Fruit fly (Drosophila melanogaster) whole organism, wandering third instar larva: ENCODE measurements around the gene Cpsf5.
A peak's percentile ranks its signal among the peaks of the same experiment; 100 is the strongest.

ENCODE experiments used
- Abd-B ChIP-seq: fragments of >200 bp; optimal IDR thresholded peaks from 2 replicates; lab custom pipeline; 2017; ENCODE audit warnings: missing biosample characterization, missing genetic modification characterization
- CG32264 ChIP-seq: fragments of 200-800 bp; sonication (Bioruptor generic); optimal IDR thresholded peaks from 2 replicates; lab custom pipeline; 2016; ENCODE audit warnings: missing biosample characterization, missing genetic modification characterization
- CG9705 ChIP-seq: fragments of 200-800 bp; sonication (Bioruptor generic); optimal IDR thresholded peaks from 2 replicates; lab custom pipeline; 2018; ENCODE audit warnings: missing biosample characterization, mild to moderate bottlenecking, missing genetic modification characterization
- CrebA ChIP-seq: fragments of 200-800 bp; sonication (Bioruptor generic); optimal IDR thresholded peaks from 2 replicates; lab custom pipeline; 2016; ENCODE audit warnings: missing biosample characterization, mild to moderate bottlenecking, missing genetic modification characterization, borderline replicate concordance
- Dfd ChIP-seq: fragments of >200 bp; optimal IDR thresholded peaks from 2 replicates; lab custom pipeline; 2017; ENCODE audit warnings: missing biosample characterization, missing genetic modification characterization
- Dif ChIP-seq: fragments of 200-275, 200-300 bp; sonication (Bioruptor generic); optimal IDR thresholded peaks from 2 replicates; lab custom pipeline; 2018; ENCODE audit warnings: missing biosample characterization, missing genetic modification characterization; ENCODE audit not compliant: partially characterized antibody
- GATAd ChIP-seq: sonication (Bioruptor generic); optimal IDR thresholded peaks from 2 replicates; lab custom pipeline; 2016; ENCODE audit warnings: missing biosample characterization, missing genetic modification characterization
- HLH106 ChIP-seq: fragments of 200-800 bp; optimal IDR thresholded peaks from 3 replicates; lab custom pipeline; 2019; ENCODE audit warnings: missing biosample characterization, mild to moderate bottlenecking, missing genetic modification characterization, moderate library complexity
- Hnf4 ChIP-seq: fragments of 200-800 bp; sonication (Bioruptor generic); optimal IDR thresholded peaks from 2 replicates; lab custom pipeline; 2016; ENCODE audit warnings: missing biosample characterization, mild to moderate bottlenecking, missing genetic modification characterization
- Hr78 ChIP-seq: fragments of >200 bp; optimal IDR thresholded peaks from 2 replicates; lab custom pipeline; 2017; ENCODE audit warnings: missing biosample characterization, missing genetic modification characterization
- Hr83 ChIP-seq: fragments of 200-300 bp; sonication (Bioruptor generic); optimal IDR thresholded peaks from 2 replicates; lab custom pipeline; 2016; ENCODE audit warnings: missing biosample characterization, mild to moderate bottlenecking, missing genetic modification characterization, moderate library complexity; ENCODE audit not compliant: poor library complexity, severe bottlenecking
- Jra ChIP-seq: sonication (Bioruptor generic); optimal IDR thresholded peaks from 2 replicates; lab custom pipeline; 2016; ENCODE audit warnings: missing biosample characterization, missing genetic modification characterization
- Mio ChIP-seq: sonication (Bioruptor generic); optimal IDR thresholded peaks from 2 replicates; lab custom pipeline; 2016; ENCODE audit warnings: missing biosample characterization, missing genetic modification characterization
- Myc ChIP-seq: fragments of >200 bp; optimal IDR thresholded peaks from 2 replicates; lab custom pipeline; 2017
- N ChIP-seq: fragments of >200 bp; optimal IDR thresholded peaks from 2 replicates; lab custom pipeline; 2018; ENCODE audit warnings: missing biosample characterization, missing external identifiers, missing genetic modification characterization
- OdsH ChIP-seq: fragments of 200-800 bp; sonication (Bioruptor generic); optimal IDR thresholded peaks from 2 replicates; lab custom pipeline; 2016; ENCODE audit warnings: missing biosample characterization, mild to moderate bottlenecking, missing genetic modification characterization
- Rel ChIP-seq, 2 experiments: fragments of 200-800 bp; sonication (Bioruptor generic) in 1 of 2; optimal IDR thresholded peaks; 2 replicates in 1 of 2; 3 replicates in 1 of 2; lab custom pipeline; 2016 to 2019; ENCODE audit warnings: mild to moderate bottlenecking in 2 of 2, missing biosample characterization in 2 of 2, missing genetic modification characterization in 2 of 2, moderate library complexity in 1 of 2
- Sp1 ChIP-seq: fragments of 200-800 bp; sonication (Bioruptor generic); optimal IDR thresholded peaks from 3 replicates; lab custom pipeline; 2019; ENCODE audit warnings: missing biosample characterization, mild to moderate bottlenecking, missing genetic modification characterization, moderate library complexity
- Vsx2 ChIP-seq: fragments of 200-300, 225-300 bp; sonication (Bioruptor generic); optimal IDR thresholded peaks from 2 replicates; lab custom pipeline; 2018; ENCODE audit warnings: missing biosample characterization, missing genetic modification characterization; ENCODE audit not compliant: partially characterized antibody
- br ChIP-seq: fragments of 200-800 bp; sonication (Bioruptor generic); optimal IDR thresholded peaks from 2 replicates; lab custom pipeline; 2016; ENCODE audit warnings: missing biosample characterization, missing genetic modification characterization
- brk ChIP-seq: fragments of 200-800 bp; sonication (Bioruptor generic); optimal IDR thresholded peaks from 2 replicates; lab custom pipeline; 2016; ENCODE audit warnings: missing biosample characterization, mild to moderate bottlenecking, missing genetic modification characterization
- dl ChIP-seq, 2 experiments: fragments of 175-275, 200-275 bp in 1 of 2; fragments of 200-275 bp in 1 of 2; sonication (Bioruptor generic); optimal IDR thresholded peaks; lab custom pipeline; 2018; ENCODE audit warnings: mild to moderate bottlenecking in 2 of 2, missing biosample characterization in 2 of 2, missing genetic modification characterization in 2 of 2, moderate library complexity in 2 of 2; ENCODE audit not compliant: partially characterized antibody in 2 of 2, insufficient read depth in 1 of 2
- dmrt93B ChIP-seq: fragments of 200-800 bp; sonication (Bioruptor generic); optimal IDR thresholded peaks from 2 replicates; lab custom pipeline; 2018; ENCODE audit warnings: missing biosample characterization, mild to moderate bottlenecking, missing genetic modification characterization
- dsf ChIP-seq: sonication (Bioruptor generic); optimal IDR thresholded peaks from 2 replicates; lab custom pipeline; 2016; ENCODE audit warnings: missing biosample characterization, missing genetic modification characterization, borderline replicate concordance
- ey ChIP-seq: fragments of 200-800 bp; sonication (Bioruptor generic); optimal IDR thresholded peaks from 2 replicates; lab custom pipeline; 2016; ENCODE audit warnings: missing biosample characterization, missing genetic modification characterization
- foxo ChIP-seq, 2 experiments: fragments of 200-800 bp; sonication (Bioruptor generic); optimal IDR thresholded peaks; 2 replicates in 1 of 2; 3 replicates in 1 of 2; lab custom pipeline; 2016 to 2017; ENCODE audit warnings: missing biosample characterization in 2 of 2, missing genetic modification characterization in 2 of 2
- fru ChIP-seq: fragments of 200-800 bp; sonication (Bioruptor generic); optimal IDR thresholded peaks from 3 replicates; lab custom pipeline; 2016; ENCODE audit warnings: missing biosample characterization, mild to moderate bottlenecking, missing genetic modification characterization
- h ChIP-seq: fragments of 200-800 bp; sonication (Bioruptor generic); optimal IDR thresholded peaks from 3 replicates; lab custom pipeline; 2016; ENCODE audit warnings: missing biosample characterization, mild to moderate bottlenecking, missing genetic modification characterization
- jim ChIP-seq: fragments of 175-275, 200-325 bp; sonication (Bioruptor generic); optimal IDR thresholded peaks from 2 replicates; lab custom pipeline; 2016; ENCODE audit warnings: missing biosample characterization, mild to moderate bottlenecking, missing genetic modification characterization
- lola ChIP-seq: fragments of >200 bp; optimal IDR thresholded peaks from 2 replicates; lab custom pipeline; 2017; ENCODE audit warnings: missing biosample characterization, missing genetic modification characterization
- pan ChIP-seq: fragments of >200 bp; optimal IDR thresholded peaks from 2 replicates; lab custom pipeline; 2017
- psq ChIP-seq: fragments of 200-800 bp; sonication (Bioruptor generic); optimal IDR thresholded peaks from 3 replicates; lab custom pipeline; 2017; ENCODE audit warnings: missing biosample characterization, mild to moderate bottlenecking, missing genetic modification characterization, moderate library complexity
- rgr ChIP-seq: fragments of 200-800 bp; sonication (Bioruptor generic); optimal IDR thresholded peaks from 3 replicates; lab custom pipeline; 2016; ENCODE audit warnings: missing biosample characterization, mild to moderate bottlenecking, missing genetic modification characterization
- sage ChIP-seq: fragments of 200-800 bp; sonication (Bioruptor generic); optimal IDR thresholded peaks from 2 replicates; lab custom pipeline; 2016; ENCODE audit warnings: missing biosample characterization, mild to moderate bottlenecking, missing genetic modification characterization
- sv ChIP-seq: fragments of 200-800 bp; sonication (Bioruptor generic); optimal IDR thresholded peaks from 3 replicates; lab custom pipeline; 2016; ENCODE audit warnings: missing biosample characterization, missing genetic modification characterization
- tai ChIP-seq: sonication (Bioruptor generic); optimal IDR thresholded peaks from 2 replicates; lab custom pipeline; 2016; ENCODE audit warnings: missing biosample characterization, missing genetic modification characterization
- usp ChIP-seq: fragments of >200 bp; optimal IDR thresholded peaks from 2 replicates; lab custom pipeline; 2017; ENCODE audit warnings: missing biosample characterization, missing genetic modification characterization
- woc ChIP-seq: sonication (Bioruptor generic); optimal IDR thresholded peaks from 2 replicates; lab custom pipeline; 2016; ENCODE audit warnings: missing biosample characterization, mild to moderate bottlenecking, missing genetic modification characterization

Cpsf5 gene

dm6 chr3L:9457619-9458092, 46.8 kb downstream of the Cpsf5 start, which contains the start of gene CG3437 (continued):
- TF ChIP-seq br (GFP tag; lab: Kevin White, UChicago) (peak; percentile 99), usp (GFP tag; lab: Kevin White, UChicago) (no peak), Hnf4 (peak; percentile 99), lola (GFP tag; lab: Kevin White, UChicago) (no peak), dl (GFP tag; optimal IDR thresholded peaks at IDR 0.05; lab: Kevin White, UChicago; ENCODE audit: insufficient read depth in 1 of 2, partially characterized antibody in 2 of 2) (no peak), Hr78 (no peak), sage (GFP tag; lab: Kevin White, UChicago) (peak; percentile 98), psq (peak; percentile 97), Vsx2 (GFP tag; lab: Kevin White, UChicago) (no peak), rgr (GFP tag; lab: Kevin White, UChicago) (peak; percentile 100), jim (GFP tag; lab: Kevin White, UChicago) (peak; percentile 91), Abd-B (no peak)
- TF ChIP-seq, all 38 proteins: peak for 26

dm6 chr3L:9460775-9461491, 50.1 kb downstream of the Cpsf5 start, which contains the start of the genes CG3434 and CG44838:
CG3434 (minus strand) TSS chr3L:9460799.
CG44838 (plus strand) TSS chr3L:9461050.
- TF ChIP-seq CrebA (no peak), sv (GFP tag; lab: Kevin White, UChicago) (peak; percentile 84), dl (GFP tag; optimal IDR thresholded peaks at IDR 0.05; lab: Kevin White, UChicago; ENCODE audit: insufficient read depth in 1 of 2, partially characterized antibody in 2 of 2) (no peak), sage (GFP tag; lab: Kevin White, UChicago) (peak; percentile 78), woc (GFP tag; lab: Kevin White, UChicago) (peak; percentile 79), tai (GFP tag; lab: Kevin White, UChicago) (peak; percentile 69), jim (GFP tag; lab: Kevin White, UChicago) (no peak), dsf (peak; percentile 70), GATAd (GFP tag; lab: Kevin White, UChicago) (no peak), Hnf4 (peak; percentile 76), HLH106 (peak; percentile 76), N (no peak), Mio (GFP tag; lab: Kevin White, UChicago) (no peak), foxo (GFP tag; optimal IDR thresholded peaks at IDR 0.05; lab: Kevin White, UChicago) (peak in 1 of 2 experiments; percentile 82), Hr78 (no peak), psq (peak; percentile 85), h (peak; percentile 89), br (GFP tag; lab: Kevin White, UChicago) (peak; percentile 77), lola (GFP tag; lab: Kevin White, UChicago) (no peak), OdsH (peak; percentile 71), pan (no peak), Rel (GFP tag; optimal IDR thresholded peaks at IDR 0.05; lab: Kevin White, UChicago) (peak; percentile 34), Rel (tag; optimal IDR thresholded peaks at IDR 0.05; lab: Kevin White, UChicago) (peak; percentile 96), Hr83 (peak; percentile 70), CG9705 (GFP tag; lab: Kevin White, UChicago) (peak; percentile 61), Jra (peak; percentile 79), Sp1 (peak; percentile 73), Vsx2 (GFP tag; lab: Kevin White, UChicago) (no peak), Dif (GFP tag; lab: Kevin White, UChicago) (no peak), usp (GFP tag; lab: Kevin White, UChicago) (no peak), rgr (GFP tag; lab: Kevin White, UChicago) (peak; percentile 82), ey (GFP tag; lab: Kevin White, UChicago) (peak; percentile 76), fru (GFP tag; lab: Kevin White, UChicago) (peak; percentile 77), Dfd (GFP tag; lab: Kevin White, UChicago) (no peak), Myc (lab: Kevin White, UChicago) (peak; percentile 92), Abd-B (no peak), CG32264 (GFP tag; lab: Kevin White, UChicago) (no peak), brk (GFP tag; lab: Kevin White, UChicago) (peak; percentile 57), dmrt93B (GFP tag; lab: Kevin White, UChicago) (peak; percentile 42)
- TF ChIP-seq, all 38 proteins: peak for 23
